Fruit fly (Drosophila melanogaster) whole organism, adult: ENCODE measurements around the gene CG43439.

Experiments used
- CG11617 ChIP-seq: fragments of 200-800 bp; sonication (Bioruptor generic); optimal IDR thresholded peaks from 2 replicates; lab custom pipeline; 2017; ENCODE audit warnings: mild to moderate bottlenecking, missing biosample characterization, missing genetic modification reagents, missing genetic modification characterization
- CG12768 ChIP-seq: fragments of 200-800 bp; sonication (Bioruptor generic); optimal IDR thresholded peaks from 2 replicates; lab custom pipeline; 2017; ENCODE audit warnings: missing biosample characterization, missing genetic modification characterization, mild to moderate bottlenecking, moderate library complexity, missing genetic modification reagents
- CG14711 ChIP-seq: fragments of 200-800 bp; sonication (Bioruptor generic); optimal IDR thresholded peaks from 2 replicates; lab custom pipeline; 2018; ENCODE audit warnings: missing biosample characterization, mild to moderate bottlenecking, missing genetic modification characterization, moderate library complexity
- CG1620 ChIP-seq: fragments of 200-800 bp; sonication (Bioruptor generic); optimal IDR thresholded peaks from 2 replicates; lab custom pipeline; 2016; ENCODE audit warnings: missing biosample characterization, missing genetic modification characterization
- CG33017 ChIP-seq: fragments of 200-800 bp; sonication (Bioruptor generic); optimal IDR thresholded peaks from 2 replicates; lab custom pipeline; 2018; ENCODE audit warnings: missing biosample characterization, mild to moderate bottlenecking, missing genetic modification characterization, moderate library complexity
- CG5204 ChIP-seq: fragments of 200-800 bp; sonication (Bioruptor generic); optimal IDR thresholded peaks from 2 replicates; lab custom pipeline; 2016; ENCODE audit warnings: missing biosample characterization, missing genetic modification characterization
- CG7045 ChIP-seq: fragments of 200-800 bp; sonication (Bioruptor generic); optimal IDR thresholded peaks from 2 replicates; lab custom pipeline; 2017; ENCODE audit warnings: missing biosample characterization, mild to moderate bottlenecking, missing genetic modification characterization
- CG7101 ChIP-seq: fragments of 200-800 bp; sonication (Bioruptor generic); optimal IDR thresholded peaks from 2 replicates; lab custom pipeline; 2018; ENCODE audit warnings: missing biosample characterization, mild to moderate bottlenecking, missing genetic modification characterization, moderate library complexity
- Clk ChIP-seq: fragments of 200-800 bp; sonication (Bioruptor generic); optimal IDR thresholded peaks from 2 replicates; lab custom pipeline; 2017; ENCODE audit warnings: missing biosample characterization, missing genetic modification characterization
- Crg-1 ChIP-seq: fragments of 200-800 bp; sonication (Bioruptor generic); optimal IDR thresholded peaks from 2 replicates; lab custom pipeline; 2016; ENCODE audit warnings: missing biosample characterization, missing genetic modification characterization
- Hr96 ChIP-seq: fragments of 200-800 bp; sonication (Bioruptor generic); optimal IDR thresholded peaks from 2 replicates; lab custom pipeline; 2016; ENCODE audit warnings: missing biosample characterization, missing genetic modification characterization
- Mnt ChIP-seq: fragments of 200-800 bp; sonication (Bioruptor generic); optimal IDR thresholded peaks from 2 replicates; lab custom pipeline; 2016; ENCODE audit warnings: missing biosample characterization, mild to moderate bottlenecking, missing genetic modification characterization
- bab1 ChIP-seq: fragments of 200-800 bp; sonication (Bioruptor generic); optimal IDR thresholded peaks from 3 replicates; lab custom pipeline; 2019; ENCODE audit warnings: missing biosample characterization, mild to moderate bottlenecking, missing genetic modification characterization, moderate library complexity
- cic ChIP-seq: fragments of 200-800 bp; sonication (Bioruptor generic); optimal IDR thresholded peaks from 2 replicates; lab custom pipeline; 2017; ENCODE audit warnings: missing biosample characterization, mild to moderate bottlenecking, missing genetic modification characterization, moderate library complexity
- cnc ChIP-seq, 2 experiments: fragments of >200 bp; optimal IDR thresholded peaks; 2 replicates each; lab custom pipeline; 2017
- kay ChIP-seq: fragments of 200-800 bp; sonication (Bioruptor generic); peaks from one replicate; lab custom pipeline; 2016; ENCODE audit warnings: missing biosample characterization, missing genetic modification characterization, borderline replicate concordance
- ovo ChIP-seq: fragments of 200-800 bp; sonication (Bioruptor generic); optimal IDR thresholded peaks from 2 replicates; lab custom pipeline; 2016; ENCODE audit warnings: missing biosample characterization, missing genetic modification characterization
- pad ChIP-seq: fragments of 200-800 bp; sonication (Bioruptor generic); optimal IDR thresholded peaks from 3 replicates; lab custom pipeline; 2017; ENCODE audit warnings: missing biosample characterization, missing genetic modification characterization, mild to moderate bottlenecking, moderate library complexity, missing genetic modification reagents
- tj ChIP-seq: fragments of 200-800 bp; sonication (Bioruptor generic); optimal IDR thresholded peaks from 3 replicates; lab custom pipeline; 2017; ENCODE audit warnings: missing biosample characterization, mild to moderate bottlenecking, missing genetic modification characterization, moderate library complexity
- toe ChIP-seq: fragments of 200-800 bp; sonication (Bioruptor generic); optimal IDR thresholded peaks from 2 replicates; lab custom pipeline; 2016; ENCODE audit warnings: missing biosample characterization, missing genetic modification characterization

Gene CG43439

dm6 chr3L:6980553-6980952 lies 3.8 kb downstream of the CG43439 start:
- no peak for TF ChIP-seq CG14711 (tag; lab: Kevin White, UChicago)
- no peak for TF ChIP-seq CG7045 (GFP tag; lab: Kevin White, UChicago)
- TF ChIP-seq Crg-1 (GFP tag; lab: Kevin White, UChicago): no peak
- TF ChIP-seq CG5204 (GFP tag; lab: Kevin White, UChicago): no peak
- TF ChIP-seq CG33017 (tag; lab: Kevin White, UChicago): no peak
- TF ChIP-seq CG12768 (GFP tag; lab: Kevin White, UChicago): no peak
- TF ChIP-seq CG11617 (GFP tag; lab: Kevin White, UChicago): no peak
- TF ChIP-seq kay (GFP tag; lab: Kevin White, UChicago): no peak
- no peak for TF ChIP-seq tj (GFP tag; lab: Kevin White, UChicago)
- TF ChIP-seq Hr96: no peak
- no peak for TF ChIP-seq cnc (optimal IDR thresholded peaks at IDR 0.05; lab: Kevin White, UChicago)
- TF ChIP-seq bab1 (GFP tag; lab: Kevin White, UChicago): no peak
- TF ChIP-seq Mnt (GFP tag; lab: Kevin White, UChicago): no peak
- no peak for TF ChIP-seq cic (GFP tag; lab: Kevin White, UChicago)
- TF ChIP-seq pad (GFP tag; lab: Kevin White, UChicago): no peak
- TF ChIP-seq toe (GFP tag; lab: Kevin White, UChicago): no peak
- TF ChIP-seq Clk (GFP tag; lab: Kevin White, UChicago): no peak

- TF ChIP-seq pad (GFP tag; lab: Kevin White, UChicago) (peak; percentile 93), bab1 (GFP tag; lab: Kevin White, UChicago) (peak; percentile 84), CG5204 (GFP tag; lab: Kevin White, UChicago) (no peak), cic (GFP tag; lab: Kevin White, UChicago) (peak; percentile 34), toe (GFP tag; lab: Kevin White, UChicago) (no peak), CG12768 (GFP tag; lab: Kevin White, UChicago) (no peak), CG1620 (GFP tag; lab: Kevin White, UChicago) (peak; percentile 65), Crg-1 (GFP tag; lab: Kevin White, UChicago) (peak; percentile 47), Clk (GFP tag; lab: Kevin White, UChicago) (no peak), CG7045 (GFP tag; lab: Kevin White, UChicago) (no peak), kay (GFP tag; lab: Kevin White, UChicago) (peak; percentile 99), cnc (optimal IDR thresholded peaks at IDR 0.05; lab: Kevin White, UChicago) (no peak), CG11617 (GFP tag; lab: Kevin White, UChicago) (no peak), CG33017 (tag; lab: Kevin White, UChicago) (no peak), ovo (GFP tag; lab: Kevin White, UChicago) (peak; percentile 38), Hr96 (no peak), CG7101 (tag; lab: Kevin White, UChicago) (peak; percentile 60), tj (GFP tag; lab: Kevin White, UChicago) (peak; percentile 60), Mnt (GFP tag; lab: Kevin White, UChicago) (peak; percentile 48), CG14711 (tag; lab: Kevin White, UChicago) (peak; percentile 4)
Measured at dm6 chr3L:6979387-6980249, 4.8 kb downstream of the CG43439 start, which contains the start of gene Galphai. Gene Galphai, minus strand, starts transcription at chr3L:6980044.

dm6 chr3L:6978757-6979386 lies 5.5 kb downstream of the CG43439 start:
- no peak for TF ChIP-seq kay (GFP tag; lab: Kevin White, UChicago)
- TF ChIP-seq toe (GFP tag; lab: Kevin White, UChicago): no peak
- TF ChIP-seq CG33017 (tag; lab: Kevin White, UChicago): no peak

dm6 chr3L:6978030-6978683 lies 6.2 kb downstream of the CG43439 start:
- TF ChIP-seq bab1 (GFP tag; lab: Kevin White, UChicago) (no peak), CG11617 (GFP tag; lab: Kevin White, UChicago) (no peak), CG1620 (GFP tag; lab: Kevin White, UChicago) (no peak), ovo (GFP tag; lab: Kevin White, UChicago) (no peak), Clk (GFP tag; lab: Kevin White, UChicago) (no peak), pad (GFP tag; lab: Kevin White, UChicago) (no peak), Crg-1 (GFP tag; lab: Kevin White, UChicago) (no peak), Hr96 (no peak), CG14711 (tag; lab: Kevin White, UChicago) (no peak), CG7101 (tag; lab: Kevin White, UChicago) (no peak), kay (GFP tag; lab: Kevin White, UChicago) (no peak), toe (GFP tag; lab: Kevin White, UChicago) (no peak), CG33017 (tag; lab: Kevin White, UChicago) (no peak), cnc (optimal IDR thresholded peaks at IDR 0.05; lab: Kevin White, UChicago) (no peak), CG5204 (GFP tag; lab: Kevin White, UChicago) (no peak)

dm6 chr3L:6977391-6977790 lies 7.0 kb downstream of the CG43439 start:
- TF ChIP-seq Mnt (GFP tag; lab: Kevin White, UChicago): peak; percentile 1
- peak; percentile 59 for TF ChIP-seq pad (GFP tag; lab: Kevin White, UChicago)
- TF ChIP-seq CG7101 (tag; lab: Kevin White, UChicago): peak; percentile 86
- peak; percentile 51 for TF ChIP-seq tj (GFP tag; lab: Kevin White, UChicago)
- TF ChIP-seq toe (GFP tag; lab: Kevin White, UChicago): peak; percentile 44
- peak; percentile 85 for TF ChIP-seq CG7045 (GFP tag; lab: Kevin White, UChicago)
- peak; percentile 23 for TF ChIP-seq Hr96
- peak; percentile 19 for TF ChIP-seq CG1620 (GFP tag; lab: Kevin White, UChicago)
- TF ChIP-seq CG11617 (GFP tag; lab: Kevin White, UChicago): peak; percentile 75
- peak; percentile 38 for TF ChIP-seq ovo (GFP tag; lab: Kevin White, UChicago)
- TF ChIP-seq bab1 (GFP tag; lab: Kevin White, UChicago): peak; percentile 53
- TF ChIP-seq CG14711 (tag; lab: Kevin White, UChicago): peak; percentile 82
- no peak for TF ChIP-seq Crg-1 (GFP tag; lab: Kevin White, UChicago)
- TF ChIP-seq kay (GFP tag; lab: Kevin White, UChicago): peak; percentile 81
- peak; percentile 92 for TF ChIP-seq CG33017 (tag; lab: Kevin White, UChicago)
- peak; percentile 52 for TF ChIP-seq CG5204 (GFP tag; lab: Kevin White, UChicago)
- peak; percentile 89 for TF ChIP-seq CG12768 (GFP tag; lab: Kevin White, UChicago)
- TF ChIP-seq Clk (GFP tag; lab: Kevin White, UChicago): peak; percentile 44
- TF ChIP-seq cic (GFP tag; lab: Kevin White, UChicago): peak; percentile 54
- TF ChIP-seq cnc (optimal IDR thresholded peaks at IDR 0.05; lab: Kevin White, UChicago): no peak
